Worm (Caenorhabditis elegans): Measurements from ENCODE around the gene molo-1.

Gene molo-1

ce11 chrIII:5603439-5603986, 29.7 kb downstream of the molo-1 start, which contains the start of gene madf-11 (continued):
- TF ChIP-seq ama-1 (optimal IDR thresholded peaks at IDR 0.05) (no peak), ama-1 (GFP tag; optimal IDR thresholded peaks at IDR 0.05) (no peak), sptf-2 (GFP tag; optimal IDR thresholded peaks at IDR 0.05) (no peak), T26A5.8 (tag; optimal IDR thresholded peaks at IDR 0.05) (no peak), attf-5 (GFP tag; optimal IDR thresholded peaks at IDR 0.05) (peak; percentile 88), dox-1 (GFP tag; IDR thresholded peaks at IDR 0.05) (peak; percentile 33; the same call in 1 of the 2 replicates), sdz-38 (tag; optimal IDR thresholded peaks at IDR 0.05) (no peak), ceh-27 (GFP tag; optimal IDR thresholded peaks at IDR 0.05) (peak; percentile 83), F22D6.2 (tag; optimal IDR thresholded peaks at IDR 0.05) (no peak), efl-1 (GFP tag; optimal IDR thresholded peaks at IDR 0.05) (no peak), hmg-20 (GFP tag; IDR thresholded peaks at IDR 0.05) (no peak), snpc-4 (GFP tag; optimal IDR thresholded peaks at IDR 0.05) (no peak), snpc-4 (tag; optimal IDR thresholded peaks at IDR 0.05) (peak in 2 of 4 experiments; percentile 18 to 33), lin-35 (GFP tag; optimal IDR thresholded peaks at IDR 0.05) (peak in 1 of 3 experiments; percentile 67), Y56A3A.18 (GFP tag; IDR thresholded peaks at IDR 0.05) (no peak), nhr-90 (tag; optimal IDR thresholded peaks at IDR 0.05) (no peak)

- TF ChIP-seq efl-1 (GFP tag; optimal IDR thresholded peaks at IDR 0.05) (peak; percentile 41), ztf-18 (tag; optimal IDR thresholded peaks at IDR 0.05) (no peak), C06A6.2 (GFP tag; conservative IDR thresholded peaks at IDR 0.05) (no peak), hlh-12 (tag; optimal IDR thresholded peaks at IDR 0.05) (no peak), fkh-3 (tag; optimal IDR thresholded peaks at IDR 0.05) (no peak), Y95B8A.8 (GFP tag; IDR thresholded peaks at IDR 0.05) (no peak), tbx-9 (tag; optimal IDR thresholded peaks at IDR 0.05; ENCODE audit: borderline replicate concordance) (no peak), F49E8.2 (tag; optimal IDR thresholded peaks at IDR 0.05; ENCODE audit: insufficient read depth) (peak; percentile 48), lsl-1 (GFP tag; optimal IDR thresholded peaks at IDR 0.05) (peak; percentile 95), D2030.7 (GFP tag; IDR thresholded peaks at IDR 0.05) (peak; percentile 43; the same call in 1 of the 2 replicates), ceh-91 (GFP tag; IDR thresholded peaks at IDR 0.05) (peak; percentile 52), lir-1 (GFP tag; conservative IDR thresholded peaks at IDR 0.05) (no peak), him-1 (tag; optimal IDR thresholded peaks at IDR 0.05) (no peak), lin-40 (tag; optimal IDR thresholded peaks at IDR 0.05) (no peak), madf-8 (GFP tag; conservative IDR thresholded peaks at IDR 0.05) (0 out of 2 replicates have a peak, but pooled peaks have one; percentile 36), lin-54 (GFP tag; optimal IDR thresholded peaks at IDR 0.05) (peak; percentile 46), rcor-1 (GFP tag; IDR thresholded peaks at IDR 0.05) (no peak), mxl-1 (tag; optimal IDR thresholded peaks at IDR 0.05) (no peak), snpc-1.3 (tag; optimal IDR thresholded peaks at IDR 0.05; ENCODE audit: insufficient read depth) (peak; percentile 57), B0019.2 (GFP tag; conservative IDR thresholded peaks at IDR 0.05) (peak; percentile 54; the same call in 1 of the 2 replicates), dpl-1 (GFP tag; optimal IDR thresholded peaks at IDR 0.05) (peak; percentile 19), sdz-38 (tag; optimal IDR thresholded peaks at IDR 0.05) (no peak), hlh-26 (GFP tag; conservative IDR thresholded peaks at IDR 0.05) (no peak), athp-1 (tag; optimal IDR thresholded peaks at IDR 0.05) (no peak), hrde-1 (tag; optimal IDR thresholded peaks at IDR 0.05; ENCODE audit: borderline replicate concordance) (no peak), Y79H2A.3 (GFP tag; conservative IDR thresholded peaks at IDR 0.05) (no peak), K11D2.4 (GFP tag; IDR thresholded peaks at IDR 0.05) (no peak), hsf-1 (GFP tag; IDR thresholded peaks at IDR 0.05) (no peak), madf-6 (GFP tag; IDR thresholded peaks at IDR 0.05) (peak; percentile 69), F33H1.4 (GFP tag; IDR thresholded peaks at IDR 0.05) (peak; percentile 82)
These were observed 30.3 kb downstream of the molo-1 start, which contains the start of gene xnd-1 for ce11 chrIII:5604080-5604479. Gene xnd-1, plus strand, starts transcription at chrIII:5604460.

Measured in whole organism, young adult.